Fruit fly (Drosophila melanogaster): ENCODE data around the gene Nlg3.

The Nlg3 gene

DNA sequence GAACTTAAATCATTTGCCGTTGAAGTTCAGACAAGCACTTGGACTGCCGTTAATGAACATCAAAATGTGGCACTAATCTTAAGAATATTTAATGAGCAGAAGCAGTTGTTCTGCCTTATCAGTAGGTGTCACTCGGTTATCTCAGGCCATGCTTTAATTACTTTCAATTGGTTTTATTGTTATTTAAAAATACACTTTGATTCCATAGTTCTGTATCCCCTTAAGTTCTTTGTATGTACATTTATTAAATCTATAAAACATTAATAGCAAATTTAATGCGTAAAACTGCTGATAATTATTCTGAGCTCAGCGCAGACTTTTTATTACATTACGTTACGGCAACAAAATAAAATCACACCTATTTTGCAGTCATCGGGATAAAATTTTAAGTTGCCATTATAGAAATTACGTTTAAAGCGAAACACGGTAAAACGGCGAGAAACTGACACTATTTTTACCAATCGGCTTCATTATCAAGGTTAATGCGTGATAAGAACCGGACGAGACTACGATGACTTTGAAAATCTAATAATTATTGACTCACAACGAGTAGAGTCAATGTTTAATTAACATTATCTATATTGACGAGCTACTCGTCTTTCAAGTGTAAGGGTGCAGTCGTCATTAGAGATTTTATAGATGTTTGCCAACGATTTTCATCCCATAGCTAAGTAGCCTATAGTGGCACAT lies 116.8 kb downstream of the Nlg3 start:
- peak; percentile 3 for TF ChIP-seq CG8159 (tag; optimal IDR thresholded peaks at IDR 0.05)
- no peak for TF ChIP-seq CG15710 (tag; optimal IDR thresholded peaks at IDR 0.05)
- no peak for TF ChIP-seq CG34367 (tag; optimal IDR thresholded peaks at IDR 0.05)
- TF ChIP-seq D1 (tag; optimal IDR thresholded peaks at IDR 0.05): no peak
